Worm (Caenorhabditis elegans) whole organism, L1 larva: ENCODE data around the gene pqn-96.

Experiments
- C16A3.4 ChIP-seq: fragments of 150-350 bp; optimal IDR thresholded peaks from 2 replicates; lab custom pipeline; 2014; ENCODE audit warnings: missing biosample characterization, missing genetic modification characterization
- C34B4.2 ChIP-seq: sonication (generic microtip); optimal IDR thresholded peaks from 2 replicates; lab custom pipeline; 2017; ENCODE audit warnings: mild to moderate bottlenecking, missing genetic modification characterization, missing compliant biosample characterization
- Y116A8C.19 ChIP-seq: sonication (generic microtip); optimal IDR thresholded peaks from 2 replicates; lab custom pipeline; 2016; ENCODE audit warnings: missing compliant biosample characterization, missing genetic modification characterization, borderline replicate concordance
- aha-1 ChIP-seq: fragments of 150-350 bp; optimal IDR thresholded peaks from 2 replicates; lab custom pipeline; 2014; ENCODE audit warnings: missing biosample characterization, missing genetic modification characterization
- aly-2 ChIP-seq: fragments of 150-350 bp; optimal IDR thresholded peaks from 2 replicates; lab custom pipeline; 2014; ENCODE audit warnings: missing biosample characterization, missing genetic modification characterization
- ama-1 ChIP-seq: fragments of 150-350 bp; optimal IDR thresholded peaks from 2 replicates; lab custom pipeline; 2014
- blmp-1 ChIP-seq: fragments of 150-350 bp; optimal IDR thresholded peaks from 2 replicates; lab custom pipeline; 2014; ENCODE audit warnings: missing biosample characterization, missing genetic modification characterization
- ceh-8 ChIP-seq: fragments of 200-800 bp; sonication (Bioruptor generic); optimal IDR thresholded peaks from 2 replicates; lab custom pipeline; 2018; ENCODE audit warnings: mild to moderate bottlenecking, missing genetic modification characterization, moderate library complexity, missing compliant biosample characterization
- ceh-90 ChIP-seq: sonication (generic microtip); optimal IDR thresholded peaks from 2 replicates; lab custom pipeline; 2016; ENCODE audit warnings: missing genetic modification characterization, missing compliant biosample characterization
- dpl-1 ChIP-seq, 3 experiments: fragments of 150-350 bp in 2 of 3; sonication (generic microtip) in 1 of 3; optimal IDR thresholded peaks; 2 replicates each; lab custom pipeline; 2014 to 2017; ENCODE audit warnings: missing biosample characterization in 3 of 3, missing genetic modification characterization in 3 of 3, missing genetic modification reagents in 3 of 3
- dsc-1 ChIP-seq: sonication (generic microtip); optimal IDR thresholded peaks from 2 replicates; lab custom pipeline; 2016; ENCODE audit warnings: mild to moderate bottlenecking, missing genetic modification characterization, missing compliant biosample characterization
- efl-1 ChIP-seq, 4 experiments: fragments of 150-350 bp; optimal IDR thresholded peaks in 3 of 4; peaks in 1 of 4; 1 replicate in 1 of 4; 2 replicates in 3 of 4; lab custom pipeline; 2014; ENCODE audit warnings: missing biosample characterization in 2 of 4, missing genetic modification characterization in 2 of 4, missing genetic modification reagents in 2 of 4
- egl-13 ChIP-seq: sonication (generic microtip); optimal IDR thresholded peaks from 2 replicates; lab custom pipeline; 2016; ENCODE audit warnings: missing genotype, missing genetic modification reagents, missing genetic modification characterization, missing compliant biosample characterization
- egl-27 ChIP-seq, 2 experiments: fragments of 150-350 bp in 1 of 2; sonication (generic microtip); optimal IDR thresholded peaks; 3 replicates each; lab custom pipeline; 2017 to 2018; ENCODE audit warnings: missing biosample characterization in 2 of 2, missing genetic modification characterization in 2 of 2, missing genetic modification reagents in 2 of 2
- fkh-8 ChIP-seq: sonication (generic microtip); optimal IDR thresholded peaks from 2 replicates; lab custom pipeline; 2016; ENCODE audit warnings: mild to moderate bottlenecking, missing genetic modification characterization, missing compliant biosample characterization
- grh-1 ChIP-seq: fragments of 200-800 bp; sonication (Bioruptor generic); IDR thresholded peaks from 2 replicates; pipeline ENCODE4 v1.3.6; 2022; ENCODE audit warnings: missing genetic modification reagents, missing genetic modification characterization, missing compliant biosample characterization
- hlh-17 ChIP-seq: fragments of 200-800 bp; sonication (Bioruptor generic); optimal IDR thresholded peaks from 2 replicates; lab custom pipeline; 2018; ENCODE audit warnings: missing genetic modification characterization, mild to moderate bottlenecking, missing compliant biosample characterization, moderate library complexity, borderline replicate concordance
- hlh-4 ChIP-seq: sonication (generic microtip); optimal IDR thresholded peaks from 2 replicates; lab custom pipeline; 2016; ENCODE audit warnings: mild to moderate bottlenecking, missing genetic modification characterization, missing compliant biosample characterization
- hpl-2 ChIP-seq: fragments of 150-350 bp; optimal IDR thresholded peaks from 2 replicates; lab custom pipeline; 2014; ENCODE audit warnings: missing biosample characterization, missing genetic modification reagents, missing genetic modification characterization
- isw-1 ChIP-seq: fragments of 200-800 bp; sonication (Bioruptor generic); IDR thresholded peaks from 2 replicates; pipeline ENCODE4 v1.3.6; 2022; ENCODE audit warnings: missing genetic modification characterization, missing compliant biosample characterization
- jun-1 ChIP-seq: fragments of 150-350 bp; optimal IDR thresholded peaks from 2 replicates; lab custom pipeline; 2014; ENCODE audit warnings: missing biosample characterization, missing genetic modification reagents, missing genetic modification characterization
- lin-15B ChIP-seq: fragments of 150-350 bp; sonication (generic microtip); optimal IDR thresholded peaks from 3 replicates; lab custom pipeline; 2014; ENCODE audit warnings: missing biosample characterization, missing genetic modification characterization
- lin-35 ChIP-seq, 2 experiments: fragments of 150-350 bp; optimal IDR thresholded peaks; 2 replicates each; lab custom pipeline; 2014; ENCODE audit warnings: missing biosample characterization in 2 of 2, missing genetic modification characterization in 2 of 2, missing genetic modification reagents in 2 of 2
- lir-3 ChIP-seq: sonication (generic microtip); optimal IDR thresholded peaks from 2 replicates; lab custom pipeline; 2016; ENCODE audit warnings: mild to moderate bottlenecking, missing genetic modification characterization, moderate library complexity, missing compliant biosample characterization; ENCODE audit not compliant: poor library complexity
- mab-9 ChIP-seq: fragments of 200-800 bp; sonication (Bioruptor generic); IDR thresholded peaks from 2 replicates; pipeline ENCODE4 v1.3.6; 2022; ENCODE audit warnings: missing genetic modification reagents, missing genetic modification characterization, missing compliant biosample characterization
- mdl-1 ChIP-seq, 2 experiments: fragments of 150-350 bp; optimal IDR thresholded peaks; 2 replicates each; lab custom pipeline; 2014 to 2017; ENCODE audit warnings: missing biosample characterization in 2 of 2, missing genetic modification characterization in 2 of 2, inconsistent platforms in 1 of 2
- mef-2 ChIP-seq: fragments of 150-350 bp; optimal IDR thresholded peaks from 2 replicates; lab custom pipeline; 2014; ENCODE audit warnings: missing biosample characterization, missing genetic modification characterization
- mep-1 ChIP-seq: fragments of 150-350 bp; optimal IDR thresholded peaks from 2 replicates; lab custom pipeline; 2014; ENCODE audit warnings: missing biosample characterization, missing genetic modification characterization
- nhr-12 ChIP-seq: sonication (generic microtip); optimal IDR thresholded peaks from 2 replicates; lab custom pipeline; 2017; ENCODE audit warnings: missing biosample characterization, missing genetic modification characterization
- nhr-19 ChIP-seq: fragments of 200-800 bp; sonication (Bioruptor generic); conservative IDR thresholded peaks from 2 replicates; pipeline ENCODE4 v1.3.6; 2022; ENCODE audit warnings: missing genetic modification characterization, missing compliant biosample characterization
- nhr-237 ChIP-seq: fragments of 150-350 bp; optimal IDR thresholded peaks from 2 replicates; lab custom pipeline; 2014; ENCODE audit warnings: missing biosample characterization, missing genetic modification characterization
- nhr-28 ChIP-seq: fragments of 150-350 bp; optimal IDR thresholded peaks from 2 replicates; lab custom pipeline; 2014; ENCODE audit warnings: missing biosample characterization, missing genetic modification characterization
- nhr-47 ChIP-seq: sonication (generic microtip); optimal IDR thresholded peaks from 2 replicates; lab custom pipeline; 2016; ENCODE audit warnings: mild to moderate bottlenecking, missing genetic modification characterization, moderate library complexity, missing compliant biosample characterization
- nhr-84 ChIP-seq: sonication (generic microtip); optimal IDR thresholded peaks from 2 replicates; lab custom pipeline; 2017; ENCODE audit warnings: missing biosample characterization, missing genetic modification characterization
- nhr-90 ChIP-seq: sonication (generic microtip); optimal IDR thresholded peaks from 2 replicates; lab custom pipeline; 2016; ENCODE audit warnings: mild to moderate bottlenecking, missing genetic modification characterization, missing compliant biosample characterization; ENCODE audit not compliant: poor library complexity
- pag-3 ChIP-seq: sonication (generic microtip); optimal IDR thresholded peaks from 2 replicates; lab custom pipeline; 2017; ENCODE audit warnings: missing genetic modification characterization, mild to moderate bottlenecking, missing compliant biosample characterization, antibody characterized with exemption, borderline replicate concordance; ENCODE audit not compliant: insufficient read depth
- pqm-1 ChIP-seq: sonication (generic microtip); optimal IDR thresholded peaks from 3 replicates; lab custom pipeline; 2017; ENCODE audit warnings: missing biosample characterization, missing genetic modification characterization
- skn-1 ChIP-seq: fragments of 150-350 bp; optimal IDR thresholded peaks from 2 replicates; lab custom pipeline; 2014; ENCODE audit warnings: missing biosample characterization, missing genetic modification characterization
- snpc-4 ChIP-seq: fragments of 150-350 bp; optimal IDR thresholded peaks from 2 replicates; lab custom pipeline; 2014; ENCODE audit warnings: missing biosample characterization, missing genetic modification characterization
- snu-23 ChIP-seq: sonication (generic microtip); optimal IDR thresholded peaks from 2 replicates; lab custom pipeline; 2016; ENCODE audit warnings: missing genetic modification characterization, missing compliant biosample characterization
- sox-4 ChIP-seq: sonication (generic microtip); optimal IDR thresholded peaks from 2 replicates; lab custom pipeline; 2016; ENCODE audit warnings: missing genetic modification characterization, missing compliant biosample characterization
- sptf-1 ChIP-seq: fragments of 150-350 bp; optimal IDR thresholded peaks from 2 replicates; lab custom pipeline; 2014; ENCODE audit warnings: missing biosample characterization, missing genetic modification characterization
- unc-130 ChIP-seq: fragments of 150-350 bp; optimal IDR thresholded peaks from 2 replicates; lab custom pipeline; 2017; ENCODE audit warnings: missing biosample characterization, missing genetic modification characterization, inconsistent platforms
- unc-30 ChIP-seq: sonication (generic microtip); optimal IDR thresholded peaks from 2 replicates; lab custom pipeline; 2017; ENCODE audit warnings: missing biosample characterization, missing genetic modification characterization
- unc-62 ChIP-seq: fragments of 150-350 bp; optimal IDR thresholded peaks from 2 replicates; lab custom pipeline; 2014; ENCODE audit warnings: missing biosample characterization, missing genetic modification reagents, missing genetic modification characterization
- unc-98 ChIP-seq: fragments of 200-800 bp; sonication (Bioruptor generic); IDR thresholded peaks from 2 replicates; pipeline ENCODE4 v1.3.6; 2022; ENCODE audit warnings: missing genetic modification characterization, missing compliant biosample characterization
- vab-15 ChIP-seq: sonication (generic microtip); optimal IDR thresholded peaks from 2 replicates; lab custom pipeline; 2017; ENCODE audit warnings: missing genotype, mild to moderate bottlenecking, missing genetic modification characterization, missing compliant biosample characterization
- xbp-1 ChIP-seq: sonication (generic microtip); optimal IDR thresholded peaks from 2 replicates; lab custom pipeline; 2016; ENCODE audit warnings: missing genetic modification characterization, missing compliant biosample characterization
- zag-1 ChIP-seq: fragments of 150-350 bp; optimal IDR thresholded peaks from 2 replicates; lab custom pipeline; 2014; ENCODE audit warnings: missing biosample characterization, missing genetic modification characterization
- zip-4 ChIP-seq: fragments of 200-800 bp; sonication (Bioruptor generic); optimal IDR thresholded peaks from 2 replicates; lab custom pipeline; 2018; ENCODE audit warnings: mild to moderate bottlenecking, missing genetic modification characterization, moderate library complexity, missing compliant biosample characterization
- ztf-11 ChIP-seq, 2 experiments: sonication (generic microtip); optimal IDR thresholded peaks; 2 replicates each; lab custom pipeline; 2016 to 2017; ENCODE audit warnings: missing genetic modification characterization in 2 of 2, missing biosample characterization in 1 of 2, missing compliant biosample characterization in 1 of 2
- ztf-4 ChIP-seq: fragments of 150-350 bp; optimal IDR thresholded peaks from 2 replicates; lab custom pipeline; 2014; ENCODE audit warnings: missing biosample characterization, missing genetic modification characterization

Gene pqn-96

DNA sequence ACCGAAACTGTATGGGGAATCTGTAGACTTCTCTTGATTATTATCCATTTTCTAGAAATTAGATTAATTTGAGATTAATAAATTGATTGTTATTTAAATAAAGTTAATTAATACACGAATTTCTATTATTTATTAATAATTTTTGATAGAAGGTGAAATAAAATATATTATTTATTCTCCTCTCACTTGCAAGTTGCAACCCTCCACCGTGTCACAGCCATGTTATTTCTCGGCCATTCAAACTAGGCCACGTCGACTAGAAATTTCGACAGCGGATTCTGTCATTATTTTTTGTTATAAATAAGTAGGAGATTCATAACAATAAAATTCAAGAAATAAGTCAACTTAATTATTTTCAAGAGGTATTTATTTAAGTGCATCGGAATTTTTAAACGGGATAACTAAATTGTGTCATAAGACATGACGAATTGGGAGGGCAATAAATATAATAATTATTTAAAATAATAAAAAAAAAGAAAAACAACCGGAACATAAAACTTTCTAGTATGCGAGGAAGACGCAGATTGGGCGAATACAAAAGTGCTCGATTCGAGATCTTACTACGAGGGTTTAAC is 4.4 kb upstream of the pqn-96 start, which contains the start of gene ufbp-1 (continued):
- TF ChIP-seq fkh-8 (tag; lab: Kevin White, UChicago), result peak; percentile 18
- no peak for TF ChIP-seq nhr-237 (tag; lab: Kevin White, UChicago)
- peak; percentile 16 to 65 for TF ChIP-seq lin-35 (GFP tag; optimal IDR thresholded peaks at IDR 0.05; lab: Kevin White, UChicago)
- TF ChIP-seq C34B4.2, result no peak
- peak; percentile 5 for TF ChIP-seq zip-4 (GFP tag; lab: Kevin White, UChicago)
- no peak for TF ChIP-seq unc-62 (GFP tag; lab: Kevin White, UChicago)
- TF ChIP-seq aha-1 (tag; lab: Kevin White, UChicago), result no peak
- TF ChIP-seq hpl-2 (GFP tag; lab: Kevin White, UChicago), result no peak
- TF ChIP-seq mdl-1 (tag; optimal IDR thresholded peaks at IDR 0.05; lab: Kevin White, UChicago), result peak in 1 of 2 experiments; percentile 14
- peak; percentile 19 for TF ChIP-seq nhr-47 (tag; lab: Kevin White, UChicago)
- no peak for TF ChIP-seq Y116A8C.19 (tag; lab: Kevin White, UChicago)
- TF ChIP-seq zag-1 (tag; lab: Kevin White, UChicago), result no peak
- no peak for TF ChIP-seq nhr-84 (tag; lab: Kevin White, UChicago)
- no peak for TF ChIP-seq nhr-28
- TF ChIP-seq ceh-90 (tag; lab: Kevin White, UChicago), result peak; percentile 36
- TF ChIP-seq egl-13, result peak; percentile 44
- TF ChIP-seq aly-2 (tag; lab: Kevin White, UChicago), result peak; percentile 98
- TF ChIP-seq nhr-12 (tag; lab: Kevin White, UChicago), result no peak
- TF ChIP-seq ztf-4 (tag; lab: Kevin White, UChicago), result peak; percentile 92
- TF ChIP-seq blmp-1, result peak; percentile 68
- TF ChIP-seq snpc-4 (tag; lab: Kevin White, UChicago), result peak; percentile 83
- peak; percentile 24 to 65 (median 44) for TF ChIP-seq dpl-1 (GFP tag; optimal IDR thresholded peaks at IDR 0.05; lab: Kevin White, UChicago)
- no peak for TF ChIP-seq isw-1 (GFP tag; lab: Robert Waterston, UW)
- no peak for TF ChIP-seq pqm-1 (tag; lab: Kevin White, UChicago)
- TF ChIP-seq vab-15, result no peak
- TF ChIP-seq grh-1 (GFP tag; lab: Robert Waterston, UW), result no peak
- TF ChIP-seq sptf-1, result no peak
- TF ChIP-seq jun-1 (tag; lab: Kevin White, UChicago), result no peak
- TF ChIP-seq nhr-90 (tag; lab: Kevin White, UChicago), result peak; percentile 60
- TF ChIP-seq efl-1 (optimal IDR thresholded peaks at IDR 0.05; lab: Kevin White, UChicago), result no peak
- peak; percentile 27 to 57 for TF ChIP-seq efl-1 (GFP tag; optimal IDR thresholded peaks at IDR 0.05 in 1 of 2; lab: Kevin White, UChicago)
- TF ChIP-seq skn-1 (tag; lab: Kevin White, UChicago), result peak; percentile 94
- TF ChIP-seq snu-23 (GFP tag; lab: Kevin White, UChicago), result peak; percentile 60
- no peak for TF ChIP-seq pag-3
- peak; percentile 15 for TF ChIP-seq hlh-4 (tag; lab: Kevin White, UChicago)
- no peak for TF ChIP-seq unc-30
- TF ChIP-seq ama-1 (lab: Kevin White, UChicago), result peak; percentile 99
- TF ChIP-seq mef-2 (tag; lab: Kevin White, UChicago), result no peak
- peak; percentile 33 for TF ChIP-seq lin-15B (tag; lab: Kevin White, UChicago)
- TF ChIP-seq nhr-19 (GFP tag; lab: Robert Waterston, UW), result peak; percentile 29; the same call in 1 of the 2 replicates
- TF ChIP-seq ceh-8 (GFP tag; lab: Kevin White, UChicago), result no peak
- TF ChIP-seq C16A3.4 (tag; lab: Kevin White, UChicago), result no peak
- peak in 1 of 2 experiments; percentile 26 for TF ChIP-seq ztf-11 (tag; optimal IDR thresholded peaks at IDR 0.05; lab: Kevin White, UChicago)
- TF ChIP-seq dsc-1 (tag; lab: Kevin White, UChicago), result peak; percentile 33
- TF ChIP-seq xbp-1, result peak; percentile 91
- TF ChIP-seq hlh-17 (GFP tag; lab: Kevin White, UChicago), result no peak
- TF ChIP-seq unc-130 (tag; lab: Kevin White, UChicago), result peak; percentile 13
- peak; percentile 99 for TF ChIP-seq mep-1 (tag; lab: Kevin White, UChicago)
- TF ChIP-seq unc-98 (GFP tag; lab: Robert Waterston, UW), result no peak
- no peak for TF ChIP-seq egl-27 (tag; optimal IDR thresholded peaks at IDR 0.05; lab: Kevin White, UChicago)
- no peak for TF ChIP-seq lir-3 (tag; lab: Kevin White, UChicago)
- no peak for TF ChIP-seq sox-4 (tag; lab: Kevin White, UChicago)
- peak; percentile 41; the same call in 1 of the 2 replicates for TF ChIP-seq mab-9
